Fruit fly (Drosophila melanogaster): Measurements from ENCODE around the gene Met.

Met gene

DNA sequence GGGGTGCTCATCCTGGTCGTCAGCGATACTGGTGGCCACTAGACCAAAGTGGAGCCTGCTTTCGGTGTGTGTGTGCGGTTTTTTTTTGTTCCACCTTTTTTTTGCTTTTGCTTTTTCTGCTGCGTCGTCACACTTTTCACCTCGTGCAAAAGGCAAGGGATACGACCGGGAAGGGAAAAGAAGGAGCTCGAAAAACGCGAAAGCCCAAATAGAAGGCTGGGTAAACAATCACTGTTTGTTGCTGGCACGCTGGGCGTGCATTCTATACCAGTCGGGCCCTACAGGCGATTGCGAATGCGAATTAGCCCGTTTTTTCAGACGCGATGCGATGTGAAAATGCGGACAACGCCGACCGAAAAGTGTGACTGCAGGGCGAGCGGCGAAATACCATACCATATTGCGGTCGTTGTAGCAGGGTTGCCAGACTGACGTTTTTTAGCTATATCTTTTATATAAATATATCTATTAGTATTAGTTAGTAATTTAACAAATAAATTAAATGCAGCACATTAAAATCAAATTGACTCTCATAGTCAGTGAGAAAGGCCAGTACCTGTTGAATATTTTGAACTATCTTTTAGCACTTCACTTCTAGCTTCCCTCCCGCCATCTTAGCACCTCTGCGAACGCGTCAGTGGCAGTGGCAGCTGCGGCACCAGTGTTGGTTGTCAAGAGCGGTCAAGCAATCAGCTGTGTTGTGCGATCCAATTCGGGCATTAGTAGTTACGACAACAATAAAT, 45.8 kb upstream of the Met start, which contains the start of the genes Polr2A and CG11699 (continued):
- peak; percentile 60 for TF ChIP-seq CG13424 (tag; optimal IDR thresholded peaks at IDR 0.05)
- TF ChIP-seq Dll (GFP tag; IDR thresholded peaks at IDR 0.05; ENCODE audit: partially characterized antibody) = no peak
- no peak; the same call in 2 of the 3 replicates for TF ChIP-seq CG7357 (GFP tag; IDR thresholded peaks at IDR 0.05)
- TF ChIP-seq stc (GFP tag; IDR thresholded peaks at IDR 0.05) = no peak
- TF ChIP-seq CG9797 (GFP tag; optimal IDR thresholded peaks at IDR 0.05) = peak; percentile 87
- peak in 1 of 3 experiments; percentile 31 for TF ChIP-seq lola (GFP tag; optimal IDR thresholded peaks at IDR 0.05)
- TF ChIP-seq zen2 (GFP tag; IDR thresholded peaks at IDR 0.05; ENCODE audit: partially characterized antibody) = no peak
- peak; percentile 4 for TF ChIP-seq CG10462 (GFP tag; optimal IDR thresholded peaks at IDR 0.05)
- peak; percentile 73 for TF ChIP-seq CG14710 (tag; optimal IDR thresholded peaks at IDR 0.05)
- TF ChIP-seq slbo (GFP tag; IDR thresholded peaks at IDR 0.05) = peak; percentile 62; the same call in 1 of the 2 replicates
- peak; percentile 38 for TF ChIP-seq CG17186 (GFP tag; optimal IDR thresholded peaks at IDR 0.05)
- TF ChIP-seq nom (GFP tag; optimal IDR thresholded peaks at IDR 0.05) = peak; percentile 76
- peak; percentile 55 for TF ChIP-seq Jarid2 (GFP tag; optimal IDR thresholded peaks at IDR 0.05)
- TF ChIP-seq gce (GFP tag; IDR thresholded peaks at IDR 0.05) = no peak
- TF ChIP-seq CG5953 (GFP tag; IDR thresholded peaks at IDR 0.05) = no peak
- peak; percentile 32 for TF ChIP-seq NfI (GFP tag; optimal IDR thresholded peaks at IDR 0.05)
- TF ChIP-seq dm (GFP tag; optimal IDR thresholded peaks at IDR 0.05) = peak; percentile 18
- TF ChIP-seq Atf3 (GFP tag; optimal IDR thresholded peaks at IDR 0.05) = no peak
- no peak for TF ChIP-seq CG33213 (GFP tag; optimal IDR thresholded peaks at IDR 0.05)
- TF ChIP-seq dati (GFP tag; IDR thresholded peaks at IDR 0.05) = no peak
- no peak for TF ChIP-seq CG6689 (GFP tag; IDR thresholded peaks at IDR 0.05)
- no peak for TF ChIP-seq sr (GFP tag; IDR thresholded peaks at IDR 0.05)
- no peak for TF ChIP-seq CG13123 (GFP tag; optimal IDR thresholded peaks at IDR 0.05)
- TF ChIP-seq CG8944 (GFP tag; optimal IDR thresholded peaks at IDR 0.05) = no peak
- TF ChIP-seq CG42726 (GFP tag; IDR thresholded peaks at IDR 0.05; ENCODE audit: partially characterized antibody) = no peak
- peak; percentile 32; the same call in 1 of the 2 replicates for TF ChIP-seq ssp (GFP tag; IDR thresholded peaks at IDR 0.05)
- no peak for TF ChIP-seq ro (GFP tag; IDR thresholded peaks at IDR 0.05)
- no peak for TF ChIP-seq TFAM (GFP tag; optimal IDR thresholded peaks at IDR 0.05)
- TF ChIP-seq CG1832 (GFP tag; optimal IDR thresholded peaks at IDR 0.05) = no peak
- no peak for TF ChIP-seq pita (GFP tag; optimal IDR thresholded peaks at IDR 0.05)
- no peak for TF ChIP-seq Hmr (GFP tag; optimal IDR thresholded peaks at IDR 0.05)
- no peak for TF ChIP-seq slou (GFP tag; optimal IDR thresholded peaks at IDR 0.05)
- peak; percentile 44 for TF ChIP-seq stwl (tag; optimal IDR thresholded peaks at IDR 0.05)
- peak; percentile 57 for TF ChIP-seq CG2712 (tag; optimal IDR thresholded peaks at IDR 0.05)
- no peak for TF ChIP-seq CG34376 (GFP tag; optimal IDR thresholded peaks at IDR 0.05)
- no peak for TF ChIP-seq Spps (tag; optimal IDR thresholded peaks at IDR 0.05)
- TF ChIP-seq CG10543 (GFP tag; optimal IDR thresholded peaks at IDR 0.05) = peak; percentile 58
- TF ChIP-seq Atf6 (GFP tag; IDR thresholded peaks at IDR 0.05) = no peak
- no peak for TF ChIP-seq tup (GFP tag; optimal IDR thresholded peaks at IDR 0.05)
- no peak for TF ChIP-seq slp2 (GFP tag; optimal IDR thresholded peaks at IDR 0.05)
- TF ChIP-seq CG6175 (GFP tag; IDR thresholded peaks at IDR 0.05) = no peak
- TF ChIP-seq bigmax (GFP tag; optimal IDR thresholded peaks at IDR 0.05) = no peak
- TF ChIP-seq HLH3B (GFP tag; IDR thresholded peaks at IDR 0.05) = no peak
- TF ChIP-seq lbe (GFP tag; optimal IDR thresholded peaks at IDR 0.05) = peak; percentile 44
- no peak for TF ChIP-seq ash1 (GFP tag; optimal IDR thresholded peaks at IDR 0.05)
- no peak for TF ChIP-seq eyg (GFP tag; optimal IDR thresholded peaks at IDR 0.05)
- TF ChIP-seq Optix (GFP tag; IDR thresholded peaks at IDR 0.05) = no peak
- TF ChIP-seq CG13296 (GFP tag; optimal IDR thresholded peaks at IDR 0.05) = peak; percentile 8
- no peak for TF ChIP-seq Dref (GFP tag; IDR thresholded peaks at IDR 0.05)
- peak; percentile 9 for TF ChIP-seq CG6813 (GFP tag; optimal IDR thresholded peaks at IDR 0.05)
